Worm (Caenorhabditis elegans) whole organism, L3 larva: Measurements from ENCODE around the gene ZK1290.10.

Experiments used
- elt-3 ChIP-seq, 3 experiments: fragments of 150-350 bp in 1 of 3; sonication (generic microtip) in 2 of 3; optimal IDR thresholded peaks; 2 replicates in 2 of 3; 4 replicates in 1 of 3; lab custom pipeline; 2014 to 2017; ENCODE audit warnings: missing biosample characterization in 3 of 3, missing genetic modification characterization in 3 of 3
- fos-1 ChIP-seq: fragments of 150-350 bp; optimal IDR thresholded peaks from 2 replicates; lab custom pipeline; 2014; ENCODE audit warnings: missing biosample characterization, missing genetic modification characterization

DNA sequence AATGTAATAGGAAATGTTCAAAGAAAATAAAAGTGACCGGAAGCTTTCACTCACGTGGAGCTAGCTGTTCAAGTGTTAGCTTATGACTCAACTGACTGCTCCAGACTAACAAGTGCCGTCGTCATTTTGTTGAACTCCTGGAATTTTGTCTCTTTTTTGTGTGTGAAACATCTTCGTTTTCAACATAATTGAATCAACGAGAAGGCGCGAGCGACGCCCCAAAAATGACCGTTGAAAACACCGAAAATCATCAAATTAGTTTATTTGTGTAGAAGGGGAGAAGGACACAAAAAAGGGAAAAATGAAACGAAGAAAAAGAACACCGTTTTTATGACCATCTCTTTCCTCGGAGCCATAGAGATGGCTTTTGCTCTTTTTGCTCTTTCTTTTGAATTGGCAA, 1.7 kb upstream of the ZK1290.10 start, which contains the start of gene ZK1290.14:
- TF ChIP-seq elt-3 (tag; optimal IDR thresholded peaks at IDR 0.05; lab: Kevin White, UChicago) (no peak), fos-1 (tag; lab: Kevin White, UChicago) (no peak)
